Worm (Caenorhabditis elegans) whole organism, L1 larva: Measurements from ENCODE around the gene Y37E11B.6.

Source experiments
- C04F5.9 ChIP-seq: sonication (generic microtip); optimal IDR thresholded peaks from 2 replicates; lab custom pipeline; 2016; ENCODE audit warnings: missing genetic modification characterization, missing compliant biosample characterization
- ceh-82 ChIP-seq, 3 experiments: fragments of 150-350 bp in 1 of 3; sonication (generic microtip) in 2 of 3; optimal IDR thresholded peaks; 2 replicates each; lab custom pipeline; 2014 to 2017; ENCODE audit warnings: missing biosample characterization in 3 of 3, missing genetic modification characterization in 3 of 3
- hlh-4 ChIP-seq: sonication (generic microtip); optimal IDR thresholded peaks from 2 replicates; lab custom pipeline; 2016; ENCODE audit warnings: mild to moderate bottlenecking, missing genetic modification characterization, missing compliant biosample characterization
- isw-1 ChIP-seq: fragments of 200-800 bp; sonication (Bioruptor generic); IDR thresholded peaks from 2 replicates; pipeline ENCODE4 v1.3.6; 2022; ENCODE audit warnings: missing genetic modification characterization, missing compliant biosample characterization
- jun-1 ChIP-seq: fragments of 150-350 bp; optimal IDR thresholded peaks from 2 replicates; lab custom pipeline; 2014; ENCODE audit warnings: missing biosample characterization, missing genetic modification reagents, missing genetic modification characterization
- lin-13 ChIP-seq: fragments of 150-350 bp; optimal IDR thresholded peaks from 2 replicates; lab custom pipeline; 2014; ENCODE audit warnings: missing biosample characterization, missing genetic modification reagents, missing genetic modification characterization
- lin-35 ChIP-seq, 2 experiments: fragments of 150-350 bp; optimal IDR thresholded peaks; 2 replicates each; lab custom pipeline; 2014; ENCODE audit warnings: missing biosample characterization in 2 of 2, missing genetic modification characterization in 2 of 2, missing genetic modification reagents in 2 of 2
- lsy-2 ChIP-seq, 2 experiments: fragments of 150-350 bp; optimal IDR thresholded peaks; 2 replicates each; lab custom pipeline; 2014; ENCODE audit warnings: missing biosample characterization in 2 of 2, missing genetic modification characterization in 2 of 2
- nhr-11 ChIP-seq: fragments of 150-350 bp; optimal IDR thresholded peaks from 2 replicates; lab custom pipeline; 2014; ENCODE audit warnings: missing biosample characterization, missing genetic modification characterization
- nhr-84 ChIP-seq: sonication (generic microtip); optimal IDR thresholded peaks from 2 replicates; lab custom pipeline; 2017; ENCODE audit warnings: missing biosample characterization, missing genetic modification characterization
- sox-4 ChIP-seq: sonication (generic microtip); optimal IDR thresholded peaks from 2 replicates; lab custom pipeline; 2016; ENCODE audit warnings: missing genetic modification characterization, missing compliant biosample characterization
- sptf-1 ChIP-seq: fragments of 150-350 bp; optimal IDR thresholded peaks from 2 replicates; lab custom pipeline; 2014; ENCODE audit warnings: missing biosample characterization, missing genetic modification characterization
- tbx-2 ChIP-seq: sonication (generic microtip); optimal IDR thresholded peaks from 2 replicates; lab custom pipeline; 2016; ENCODE audit warnings: missing genetic modification characterization, missing compliant biosample characterization

ce11 chrIV:3564901-3565300, 34.2 kb downstream of the Y37E11B.6 start, which contains the start of gene sre-5:
- no peak for TF ChIP-seq nhr-11 (tag; lab: Kevin White, UChicago)
- no peak for TF ChIP-seq jun-1 (tag; lab: Kevin White, UChicago)
- TF ChIP-seq lin-35 (GFP tag; optimal IDR thresholded peaks at IDR 0.05; lab: Kevin White, UChicago): no peak
- TF ChIP-seq C04F5.9 (tag; lab: Kevin White, UChicago): no peak
- no peak for TF ChIP-seq sox-4 (tag; lab: Kevin White, UChicago)
- no peak for TF ChIP-seq hlh-4 (tag; lab: Kevin White, UChicago)
- TF ChIP-seq nhr-84: no peak
- no peak for TF ChIP-seq lin-13 (GFP tag; lab: Kevin White, UChicago)
- TF ChIP-seq isw-1 (GFP tag; lab: Robert Waterston, UW): no peak
- no peak for TF ChIP-seq tbx-2
- no peak for TF ChIP-seq sptf-1
- no peak for TF ChIP-seq ceh-82 (tag; optimal IDR thresholded peaks at IDR 0.05; lab: Kevin White, UChicago)
- TF ChIP-seq lsy-2 (tag; optimal IDR thresholded peaks at IDR 0.05; lab: Kevin White, UChicago): no peak
